Fruit fly (Drosophila melanogaster) whole organism, prepupa: Measurements from ENCODE around the gene sac.
A peak's percentile ranks its signal among the peaks of the same experiment; 100 is the strongest.

ENCODE experiments used
- Blimp-1 ChIP-seq: fragments of 200-800 bp; sonication (Bioruptor generic); optimal IDR thresholded peaks from 3 replicates; lab custom pipeline; 2017; ENCODE audit warnings: missing biosample characterization, missing genetic modification characterization, mild to moderate bottlenecking, moderate library complexity, missing genetic modification reagents
- CG10669 ChIP-seq: fragments of 200-800 bp; sonication (Bioruptor generic); optimal IDR thresholded peaks from 3 replicates; lab custom pipeline; 2018; ENCODE audit warnings: missing biosample characterization, mild to moderate bottlenecking, missing genetic modification characterization, moderate library complexity
- CG11294 ChIP-seq: fragments of 200-800 bp; sonication (Bioruptor generic); IDR thresholded peaks from 2 replicates; pipeline ENCODE4 v1.3.6; 2022; ENCODE audit warnings: missing biosample characterization, missing genetic modification characterization
- CG15336 ChIP-seq: fragments of 200-800 bp; sonication (Bioruptor generic); IDR thresholded peaks from 2 replicates; pipeline ENCODE4 v1.3.6; 2022; ENCODE audit warnings: missing biosample characterization, missing genetic modification characterization
- CG1621 ChIP-seq: fragments of 200-800 bp; sonication (Bioruptor generic); optimal IDR thresholded peaks from 3 replicates; lab custom pipeline; 2018; ENCODE audit warnings: missing biosample characterization, mild to moderate bottlenecking, missing genetic modification characterization
- CG16779 ChIP-seq: fragments of 200-800 bp; sonication (Bioruptor generic); optimal IDR thresholded peaks from 3 replicates; lab custom pipeline; 2017; ENCODE audit warnings: missing biosample characterization, mild to moderate bottlenecking, missing genetic modification characterization
- CG3032 ChIP-seq: fragments of 200-800 bp; optimal IDR thresholded peaks from 2 replicates; lab custom pipeline; 2019; ENCODE audit warnings: missing biosample characterization, mild to moderate bottlenecking, missing genetic modification characterization, moderate library complexity
- CG31627 ChIP-seq: fragments of 200-800 bp; sonication (Bioruptor generic); optimal IDR thresholded peaks from 3 replicates; lab custom pipeline; 2016; ENCODE audit warnings: missing biosample characterization, missing genetic modification characterization
- CG32006 ChIP-seq: fragments of 200-800 bp; sonication (Bioruptor generic); optimal IDR thresholded peaks from 3 replicates; lab custom pipeline; 2017; ENCODE audit warnings: missing biosample characterization, mild to moderate bottlenecking, missing genetic modification characterization
- CG3919 ChIP-seq: fragments of 200-800 bp; sonication (Bioruptor generic); optimal IDR thresholded peaks from 3 replicates; lab custom pipeline; 2016; ENCODE audit warnings: missing biosample characterization, missing genetic modification characterization
- CG6163 ChIP-seq: fragments of 200-800 bp; sonication (Bioruptor generic); IDR thresholded peaks from 3 replicates; pipeline ENCODE4 v1.3.6; 2022; ENCODE audit warnings: missing biosample characterization, missing genetic modification characterization
- CG6276 ChIP-seq: fragments of 200-800 bp; sonication (Bioruptor generic); optimal IDR thresholded peaks from 2 replicates; lab custom pipeline; 2017; ENCODE audit warnings: missing biosample characterization, mild to moderate bottlenecking, missing genetic modification characterization
- CG6808 ChIP-seq: fragments of 200-800 bp; sonication (Bioruptor generic); optimal IDR thresholded peaks from 3 replicates; lab custom pipeline; 2017; ENCODE audit warnings: missing biosample characterization, missing genetic modification characterization, mild to moderate bottlenecking, moderate library complexity, missing genetic modification reagents
- CG6854 ChIP-seq: fragments of 200-800 bp; sonication (Bioruptor generic); optimal IDR thresholded peaks from 2 replicates; lab custom pipeline; 2017; ENCODE audit warnings: missing biosample characterization, mild to moderate bottlenecking, missing genetic modification characterization
- CG8119 ChIP-seq: fragments of 200-800 bp; sonication (Bioruptor generic); IDR thresholded peaks from 3 replicates; pipeline ENCODE4 v1.3.6; 2022; ENCODE audit warnings: missing biosample characterization, missing genetic modification characterization
- CG8319 ChIP-seq: fragments of 200-800 bp; sonication (Bioruptor generic); optimal IDR thresholded peaks from 3 replicates; lab custom pipeline; 2016; ENCODE audit warnings: missing biosample characterization, missing genetic modification characterization
- CG8632 ChIP-seq: fragments of 200-800 bp; sonication (Bioruptor generic); optimal IDR thresholded peaks from 3 replicates; lab custom pipeline; 2016; ENCODE audit warnings: missing biosample characterization, missing genetic modification characterization
- CG9139 ChIP-seq: fragments of 200-800 bp; sonication (Bioruptor generic); optimal IDR thresholded peaks from 3 replicates; lab custom pipeline; 2017; ENCODE audit warnings: missing biosample characterization, mild to moderate bottlenecking, missing genetic modification characterization
- Eip78C ChIP-seq: fragments of 200-800 bp; sonication (Bioruptor generic); peaks from one replicate; lab custom pipeline; 2016; ENCODE audit warnings: missing biosample characterization, missing genetic modification characterization
- Eip93F ChIP-seq: fragments of 200-800 bp; sonication (Bioruptor generic); optimal IDR thresholded peaks from 2 replicates; lab custom pipeline; 2016; ENCODE audit warnings: missing biosample characterization, mild to moderate bottlenecking, missing genetic modification characterization
- Ets21C ChIP-seq: fragments of 200-800 bp; sonication (Bioruptor generic); optimal IDR thresholded peaks from 3 replicates; lab custom pipeline; 2016; ENCODE audit warnings: missing biosample characterization, missing genetic modification characterization
- Ets96B ChIP-seq: fragments of 200-800 bp; optimal IDR thresholded peaks from 2 replicates; lab custom pipeline; 2019; ENCODE audit warnings: missing biosample characterization, mild to moderate bottlenecking, missing genetic modification characterization, moderate library complexity
- Gug ChIP-seq: fragments of 200-800 bp; sonication (Bioruptor generic); IDR thresholded peaks from 2 replicates; pipeline ENCODE4 v1.3.6; 2022; ENCODE audit warnings: missing biosample characterization, missing genetic modification characterization
- Hr39 ChIP-seq: fragments of 200-800 bp; sonication (Bioruptor generic); optimal IDR thresholded peaks from 2 replicates; lab custom pipeline; 2016; ENCODE audit warnings: missing biosample characterization, missing genetic modification characterization
- OdsH ChIP-seq: fragments of 200-800 bp; sonication (Bioruptor generic); optimal IDR thresholded peaks from 3 replicates; lab custom pipeline; 2016; ENCODE audit warnings: missing biosample characterization, missing genetic modification characterization
- Smox ChIP-seq: fragments of 200-800 bp; sonication (Bioruptor generic); optimal IDR thresholded peaks from 3 replicates; lab custom pipeline; 2016; ENCODE audit warnings: missing biosample characterization, missing genetic modification characterization
- Sox15 ChIP-seq: fragments of 200-800 bp; sonication (Bioruptor generic); optimal IDR thresholded peaks from 3 replicates; lab custom pipeline; 2016; ENCODE audit warnings: missing biosample characterization, missing genetic modification characterization
- achi ChIP-seq: fragments of 200-800 bp; sonication (Bioruptor generic); optimal IDR thresholded peaks from 3 replicates; lab custom pipeline; 2016; ENCODE audit warnings: missing biosample characterization, missing genetic modification characterization
- acj6 ChIP-seq: fragments of 200-800 bp; sonication (Bioruptor generic); optimal IDR thresholded peaks from 3 replicates; lab custom pipeline; 2016; ENCODE audit warnings: missing biosample characterization, missing genetic modification characterization
- cyc ChIP-seq: fragments of 200-800 bp; sonication (Bioruptor generic); optimal IDR thresholded peaks from 3 replicates; lab custom pipeline; 2016; ENCODE audit warnings: missing biosample characterization, missing genetic modification characterization
- dac ChIP-seq: fragments of 200-800 bp; sonication (Bioruptor generic); optimal IDR thresholded peaks from 2 replicates; lab custom pipeline; 2017; ENCODE audit warnings: missing biosample characterization, mild to moderate bottlenecking, missing genetic modification characterization
- dsx ChIP-seq: fragments of 200-800 bp; optimal IDR thresholded peaks from 3 replicates; lab custom pipeline; 2019; ENCODE audit warnings: missing biosample characterization, mild to moderate bottlenecking, missing genetic modification characterization, moderate library complexity; ENCODE audit not compliant: poor library complexity, severe bottlenecking
- eg ChIP-seq: fragments of 200-800 bp; sonication (Bioruptor generic); IDR thresholded peaks from 3 replicates; pipeline ENCODE4 v1.3.6; 2022; ENCODE audit warnings: missing biosample characterization, missing genetic modification characterization
- esn ChIP-seq: fragments of 200-800 bp; sonication (Bioruptor generic); optimal IDR thresholded peaks from 2 replicates; lab custom pipeline; 2016; ENCODE audit warnings: missing biosample characterization, mild to moderate bottlenecking, missing genetic modification characterization, moderate library complexity
- fkh ChIP-seq: fragments of 200-800 bp; sonication (Bioruptor generic); optimal IDR thresholded peaks from 3 replicates; lab custom pipeline; 2017; ENCODE audit warnings: missing biosample characterization, mild to moderate bottlenecking, missing genetic modification characterization, moderate library complexity
- lz ChIP-seq: fragments of 200-800 bp; sonication (Bioruptor generic); optimal IDR thresholded peaks from 3 replicates; lab custom pipeline; 2016; ENCODE audit warnings: missing biosample characterization, missing genetic modification characterization
- pdm3 ChIP-seq: fragments of 200-800 bp; sonication (Bioruptor generic); optimal IDR thresholded peaks from 3 replicates; lab custom pipeline; 2016; ENCODE audit warnings: missing biosample characterization, missing genetic modification characterization
- salr ChIP-seq, 2 experiments: fragments of 200-800 bp; sonication (Bioruptor generic); optimal IDR thresholded peaks; 3 replicates each; lab custom pipeline; 2016 to 2018; ENCODE audit warnings: missing biosample characterization in 2 of 2, missing genetic modification characterization in 2 of 2, mild to moderate bottlenecking in 1 of 2
- spab ChIP-seq: fragments of 200-800 bp; sonication (Bioruptor generic); optimal IDR thresholded peaks from 2 replicates; lab custom pipeline; 2017; ENCODE audit warnings: missing biosample characterization, mild to moderate bottlenecking, missing genetic modification characterization, missing genetic modification reagents
- svp ChIP-seq: fragments of 200-800 bp; sonication (Bioruptor generic); peaks from one replicate; lab custom pipeline; 2016; ENCODE audit warnings: missing biosample characterization, missing genetic modification characterization
- topi ChIP-seq: fragments of 200-800 bp; sonication (Bioruptor generic); optimal IDR thresholded peaks from 3 replicates; lab custom pipeline; 2016; ENCODE audit warnings: missing biosample characterization, missing genetic modification characterization
- vri ChIP-seq: fragments of 200-800 bp; sonication (Bioruptor generic); optimal IDR thresholded peaks from 3 replicates; lab custom pipeline; 2016; ENCODE audit warnings: missing biosample characterization, mild to moderate bottlenecking, missing genetic modification characterization

The sac gene

dm6 chr3R:4450721-4451120 lies 29.9 kb upstream of the sac start:
- TF ChIP-seq CG6808 (GFP tag; lab: Kevin White, UChicago) (no peak), CG8319 (GFP tag; lab: Kevin White, UChicago) (no peak), Ets96B (tag; lab: Kevin White, UChicago) (no peak), Eip93F (no peak), CG32006 (GFP tag; lab: Kevin White, UChicago) (no peak), CG6276 (GFP tag; lab: Kevin White, UChicago) (no peak), Gug (no peak), acj6 (GFP tag; lab: Kevin White, UChicago) (no peak), achi (GFP tag; lab: Kevin White, UChicago) (no peak), CG8119 (GFP tag; lab: Robert Waterston, UW) (0 out of 3 replicates have a peak, but pooled peaks have one; percentile 21), salr (GFP tag; optimal IDR thresholded peaks at IDR 0.05; lab: Kevin White, UChicago) (no peak), lz (GFP tag; lab: Kevin White, UChicago) (no peak), fkh (GFP tag; lab: Kevin White, UChicago) (no peak), dac (no peak), Blimp-1 (GFP tag; lab: Kevin White, UChicago) (no peak), CG3032 (no peak), CG31627 (GFP tag; lab: Kevin White, UChicago) (no peak), CG10669 (GFP tag; lab: Kevin White, UChicago) (no peak), vri (no peak), Smox (GFP tag; lab: Kevin White, UChicago) (no peak), Sox15 (GFP tag; lab: Kevin White, UChicago) (no peak), eg (GFP tag; lab: Robert Waterston, UW) (peak; percentile 29; the same call in 1 of the 3 replicates), Ets21C (GFP tag; lab: Kevin White, UChicago) (no peak), CG6163 (GFP tag; lab: Robert Waterston, UW) (no peak), cyc (GFP tag; lab: Kevin White, UChicago) (no peak), Eip78C (GFP tag; lab: Kevin White, UChicago) (peak; percentile 34), CG15336 (GFP tag; lab: Robert Waterston, UW) (0 out of 2 replicates have a peak, but pooled peaks have one; percentile 21), topi (GFP tag; lab: Kevin White, UChicago) (no peak), dsx (GFP tag; lab: Kevin White, UChicago) (no peak), svp (GFP tag; lab: Kevin White, UChicago) (no peak), CG9139 (GFP tag; lab: Kevin White, UChicago) (no peak), pdm3 (GFP tag; lab: Kevin White, UChicago) (no peak), esn (no peak), CG1621 (tag; lab: Kevin White, UChicago) (peak; percentile 31), Hr39 (GFP tag; lab: Kevin White, UChicago) (no peak), CG11294 (GFP tag; lab: Robert Waterston, UW) (no peak), CG8632 (GFP tag; lab: Kevin White, UChicago) (no peak), OdsH (GFP tag; lab: Kevin White, UChicago) (no peak), spab (GFP tag; lab: Kevin White, UChicago) (no peak)

dm6 chr3R:4452345-4453044 lies 28.1 kb upstream of the sac start:
- TF ChIP-seq esn (no peak), Blimp-1 (GFP tag; lab: Kevin White, UChicago) (peak; percentile 63), CG3919 (GFP tag; lab: Kevin White, UChicago) (peak; percentile 3), fkh (GFP tag; lab: Kevin White, UChicago) (peak; percentile 4), CG8119 (GFP tag; lab: Robert Waterston, UW) (peak; percentile 37; the same call in 1 of the 3 replicates), vri (peak; percentile 94), CG15336 (GFP tag; lab: Robert Waterston, UW) (peak; percentile 38; the same call in 1 of the 2 replicates), Eip78C (GFP tag; lab: Kevin White, UChicago) (peak; percentile 11), Smox (GFP tag; lab: Kevin White, UChicago) (no peak), CG16779 (tag; lab: Kevin White, UChicago) (peak; percentile 26), svp (GFP tag; lab: Kevin White, UChicago) (peak; percentile 79), CG6854 (GFP tag; lab: Kevin White, UChicago) (peak; percentile 58), eg (GFP tag; lab: Robert Waterston, UW) (peak; percentile 37; the same call in 1 of the 3 replicates), topi (GFP tag; lab: Kevin White, UChicago) (no peak)
